Worm (Caenorhabditis elegans) whole organism, L4 larva: ENCODE results near the gene pbs-6.

ENCODE experiments used
- F44E2.7 ChIP-seq: fragments of 200-800 bp; sonication (Bioruptor generic); IDR thresholded peaks from 2 replicates; pipeline ENCODE4 v2.1.2; 2022; ENCODE audit warnings: missing genetic modification characterization, missing compliant biosample characterization
- ZK546.5 ChIP-seq, 2 experiments: sonication (generic microtip); optimal IDR thresholded peaks; 2 replicates each; lab custom pipeline; 2017; ENCODE audit warnings: missing biosample characterization in 2 of 2, missing genetic modification characterization in 2 of 2
- aha-1 ChIP-seq: fragments of 150-350 bp; peaks from one replicate; lab custom pipeline; 2014; ENCODE audit warnings: missing biosample characterization, missing genetic modification characterization
- ceh-82 ChIP-seq: sonication (generic microtip); optimal IDR thresholded peaks from 2 replicates; lab custom pipeline; 2017; ENCODE audit warnings: missing biosample characterization, missing genetic modification characterization
- fkh-10 ChIP-seq: fragments of 150-350 bp; optimal IDR thresholded peaks from 2 replicates; lab custom pipeline; 2014; ENCODE audit warnings: missing biosample characterization, missing genetic modification reagents, missing genetic modification characterization
- hif-1 ChIP-seq, 2 experiments: sonication (generic microtip); optimal IDR thresholded peaks; 2 replicates each; lab custom pipeline; 2016 to 2017; ENCODE audit warnings: missing compliant biosample characterization in 2 of 2, missing genetic modification characterization in 2 of 2, missing genetic modification reagents in 2 of 2, missing genotype in 2 of 2, mild to moderate bottlenecking in 1 of 2
- lsy-2 ChIP-seq, 2 experiments: fragments of 150-350 bp in 1 of 2; sonication (generic microtip) in 1 of 2; optimal IDR thresholded peaks; 2 replicates each; lab custom pipeline; 2014 to 2017; ENCODE audit warnings: missing biosample characterization in 2 of 2, missing genetic modification characterization in 2 of 2
- mdl-1 ChIP-seq, 2 experiments: fragments of 150-350 bp in 1 of 2; sonication (generic microtip) in 1 of 2; optimal IDR thresholded peaks; 2 replicates each; lab custom pipeline; 2014 to 2017; ENCODE audit warnings: missing biosample characterization in 2 of 2, missing genetic modification characterization in 2 of 2
- mep-1 ChIP-seq: fragments of 150-350 bp; sonication (generic microtip); optimal IDR thresholded peaks from 3 replicates; lab custom pipeline; 2014; ENCODE audit warnings: missing biosample characterization, missing genetic modification characterization
- nhr-237 ChIP-seq: sonication (generic microtip); optimal IDR thresholded peaks from 2 replicates; lab custom pipeline; 2017; ENCODE audit warnings: missing biosample characterization, missing genetic modification characterization
- nhr-76 ChIP-seq: fragments of 150-350 bp; optimal IDR thresholded peaks from 2 replicates; lab custom pipeline; 2014; ENCODE audit warnings: missing biosample characterization, missing genetic modification characterization
- snpc-4 ChIP-seq: fragments of 150-350 bp; optimal IDR thresholded peaks from 2 replicates; lab custom pipeline; 2014; ENCODE audit warnings: missing biosample characterization, missing genetic modification characterization
- unc-39 ChIP-seq: sonication (generic microtip); optimal IDR thresholded peaks from 2 replicates; lab custom pipeline; 2017; ENCODE audit warnings: missing biosample characterization, missing genetic modification characterization

ce11 chrIII:8245591-8245990, 1.7 kb upstream of the pbs-6 start, which contains the start of gene C02F5.3:
- no peak for TF ChIP-seq hif-1 (tag; optimal IDR thresholded peaks at IDR 0.05; lab: Kevin White, UChicago)
- TF ChIP-seq nhr-237 (tag; lab: Kevin White, UChicago): no peak
- no peak for TF ChIP-seq snpc-4 (tag; lab: Kevin White, UChicago)
- TF ChIP-seq nhr-76: no peak
- no peak for TF ChIP-seq fkh-10 (GFP tag; lab: Kevin White, UChicago)
- no peak for TF ChIP-seq aha-1 (tag; lab: Kevin White, UChicago)
- no peak for TF ChIP-seq mep-1 (tag; lab: Kevin White, UChicago)
- TF ChIP-seq ZK546.5 (tag; optimal IDR thresholded peaks at IDR 0.05; lab: Kevin White, UChicago): no peak
- no peak for TF ChIP-seq lsy-2 (tag; optimal IDR thresholded peaks at IDR 0.05; lab: Kevin White, UChicago)
- no peak for TF ChIP-seq F44E2.7 (GFP tag; lab: Robert Waterston, UW)
- no peak for TF ChIP-seq unc-39 (tag; lab: Kevin White, UChicago)
- no peak for TF ChIP-seq ceh-82
- no peak for TF ChIP-seq mdl-1 (tag; optimal IDR thresholded peaks at IDR 0.05; lab: Kevin White, UChicago)
